Worm (Caenorhabditis elegans) whole organism, L2 larva: ENCODE results near the gene best-15.

Experiments
- ama-1 ChIP-seq: fragments of 150-350 bp; optimal IDR thresholded peaks from 2 replicates; lab custom pipeline; 2018; ENCODE audit warnings: inconsistent platforms
- fos-1 ChIP-seq: fragments of 150-350 bp; optimal IDR thresholded peaks from 2 replicates; lab custom pipeline; 2014; ENCODE audit warnings: missing biosample characterization, missing genetic modification characterization
- lin-13 ChIP-seq: fragments of 150-350 bp; optimal IDR thresholded peaks from 2 replicates; lab custom pipeline; 2014; ENCODE audit warnings: missing biosample characterization, missing genetic modification reagents, missing genetic modification characterization
- lin-39 ChIP-seq: fragments of 150-350 bp; optimal IDR thresholded peaks from 2 replicates; lab custom pipeline; 2014; ENCODE audit warnings: missing biosample characterization, missing genetic modification reagents, missing genetic modification characterization
- mdl-1 ChIP-seq, 2 experiments: fragments of 150-350 bp in 1 of 2; sonication (generic microtip) in 1 of 2; optimal IDR thresholded peaks; 2 replicates each; lab custom pipeline; 2017; ENCODE audit warnings: missing biosample characterization in 2 of 2, missing genetic modification characterization in 2 of 2
- nhr-10 ChIP-seq: sonication (generic microtip); optimal IDR thresholded peaks from 2 replicates; lab custom pipeline; 2017; ENCODE audit warnings: missing biosample characterization, missing genetic modification characterization
- nhr-21 ChIP-seq: fragments of 150-350 bp; optimal IDR thresholded peaks from 2 replicates; lab custom pipeline; 2014; ENCODE audit warnings: missing biosample characterization, missing genetic modification characterization
- nhr-237 ChIP-seq: fragments of 150-350 bp; optimal IDR thresholded peaks from 2 replicates; lab custom pipeline; 2014; ENCODE audit warnings: missing biosample characterization, missing genetic modification characterization
- nhr-77 ChIP-seq: fragments of 150-350 bp; optimal IDR thresholded peaks from 2 replicates; lab custom pipeline; 2014; ENCODE audit warnings: missing biosample characterization, missing genetic modification characterization
- skn-1 ChIP-seq: sonication (generic microtip); optimal IDR thresholded peaks from 2 replicates; lab custom pipeline; 2017; ENCODE audit warnings: missing biosample characterization, missing genetic modification characterization
- snpc-4 ChIP-seq: fragments of 150-350 bp; optimal IDR thresholded peaks from 2 replicates; lab custom pipeline; 2014; ENCODE audit warnings: missing biosample characterization, missing genetic modification characterization
- unc-62 ChIP-seq: fragments of 150-350 bp; optimal IDR thresholded peaks from 2 replicates; lab custom pipeline; 2014; ENCODE audit warnings: missing biosample characterization, missing genetic modification reagents, missing genetic modification characterization
- zag-1 ChIP-seq: fragments of 150-350 bp; optimal IDR thresholded peaks from 2 replicates; lab custom pipeline; 2014; ENCODE audit warnings: missing biosample characterization, missing genetic modification characterization
- ztf-4 ChIP-seq: fragments of 150-350 bp; optimal IDR thresholded peaks from 2 replicates; lab custom pipeline; 2014; ENCODE audit warnings: missing biosample characterization, missing genetic modification characterization

ce11 chrIV:10874527-10874926 lies 42.5 kb upstream of the best-15 start, which contains the start of gene F13E9.12:
- no peak for TF ChIP-seq nhr-77 (tag; lab: Kevin White, UChicago)
- TF ChIP-seq mdl-1 (tag; optimal IDR thresholded peaks at IDR 0.05; lab: Kevin White, UChicago) = no peak
- TF ChIP-seq zag-1 (tag; lab: Kevin White, UChicago) = no peak
- no peak for TF ChIP-seq ama-1 (lab: Kevin White, UChicago)
- no peak for TF ChIP-seq ztf-4
- no peak for TF ChIP-seq lin-13 (GFP tag; lab: Kevin White, UChicago)
- no peak for TF ChIP-seq lin-39 (tag; lab: Kevin White, UChicago)
- no peak for TF ChIP-seq nhr-21 (tag; lab: Kevin White, UChicago)
- no peak for TF ChIP-seq skn-1 (tag; lab: Kevin White, UChicago)
- no peak for TF ChIP-seq fos-1
- no peak for TF ChIP-seq snpc-4 (tag; lab: Kevin White, UChicago)
- no peak for TF ChIP-seq nhr-237
- no peak for TF ChIP-seq unc-62 (GFP tag; lab: Kevin White, UChicago)
- TF ChIP-seq nhr-10 (tag; lab: Kevin White, UChicago) = no peak
